Fruit fly (Drosophila melanogaster) whole organism, wandering third instar larva: ENCODE measurements around the gene BBS8.

Source experiments
- Abd-B ChIP-seq: fragments of >200 bp; optimal IDR thresholded peaks from 2 replicates; lab custom pipeline; 2017; ENCODE audit warnings: missing biosample characterization, missing genetic modification characterization
- CG32264 ChIP-seq: fragments of 200-800 bp; sonication (Bioruptor generic); optimal IDR thresholded peaks from 2 replicates; lab custom pipeline; 2016; ENCODE audit warnings: missing biosample characterization, missing genetic modification characterization
- CG9705 ChIP-seq: fragments of 200-800 bp; sonication (Bioruptor generic); optimal IDR thresholded peaks from 2 replicates; lab custom pipeline; 2018; ENCODE audit warnings: missing biosample characterization, mild to moderate bottlenecking, missing genetic modification characterization
- CrebA ChIP-seq: fragments of 200-800 bp; sonication (Bioruptor generic); optimal IDR thresholded peaks from 2 replicates; lab custom pipeline; 2016; ENCODE audit warnings: missing biosample characterization, mild to moderate bottlenecking, missing genetic modification characterization, borderline replicate concordance
- Dfd ChIP-seq: fragments of >200 bp; optimal IDR thresholded peaks from 2 replicates; lab custom pipeline; 2017; ENCODE audit warnings: missing biosample characterization, missing genetic modification characterization
- Dif ChIP-seq: fragments of 200-275, 200-300 bp; sonication (Bioruptor generic); optimal IDR thresholded peaks from 2 replicates; lab custom pipeline; 2018; ENCODE audit warnings: missing biosample characterization, missing genetic modification characterization; ENCODE audit not compliant: partially characterized antibody
- GATAd ChIP-seq: sonication (Bioruptor generic); optimal IDR thresholded peaks from 2 replicates; lab custom pipeline; 2016; ENCODE audit warnings: missing biosample characterization, missing genetic modification characterization
- HLH106 ChIP-seq: fragments of 200-800 bp; optimal IDR thresholded peaks from 3 replicates; lab custom pipeline; 2019; ENCODE audit warnings: missing biosample characterization, mild to moderate bottlenecking, missing genetic modification characterization, moderate library complexity
- Hnf4 ChIP-seq: fragments of 200-800 bp; sonication (Bioruptor generic); optimal IDR thresholded peaks from 2 replicates; lab custom pipeline; 2016; ENCODE audit warnings: missing biosample characterization, mild to moderate bottlenecking, missing genetic modification characterization
- Hr78 ChIP-seq: fragments of >200 bp; optimal IDR thresholded peaks from 2 replicates; lab custom pipeline; 2017; ENCODE audit warnings: missing biosample characterization, missing genetic modification characterization
- Mio ChIP-seq: sonication (Bioruptor generic); optimal IDR thresholded peaks from 2 replicates; lab custom pipeline; 2016; ENCODE audit warnings: missing biosample characterization, missing genetic modification characterization
- Myc ChIP-seq: fragments of >200 bp; optimal IDR thresholded peaks from 2 replicates; lab custom pipeline; 2017
- N ChIP-seq: fragments of >200 bp; optimal IDR thresholded peaks from 2 replicates; lab custom pipeline; 2018; ENCODE audit warnings: missing biosample characterization, missing external identifiers, missing genetic modification characterization
- OdsH ChIP-seq: fragments of 200-800 bp; sonication (Bioruptor generic); optimal IDR thresholded peaks from 2 replicates; lab custom pipeline; 2016; ENCODE audit warnings: missing biosample characterization, mild to moderate bottlenecking, missing genetic modification characterization
- Rel ChIP-seq, 2 experiments: fragments of 200-800 bp; sonication (Bioruptor generic) in 1 of 2; optimal IDR thresholded peaks; 2 replicates in 1 of 2; 3 replicates in 1 of 2; lab custom pipeline; 2016 to 2019; ENCODE audit warnings: mild to moderate bottlenecking in 2 of 2, missing biosample characterization in 2 of 2, missing genetic modification characterization in 2 of 2, moderate library complexity in 1 of 2
- Sp1 ChIP-seq: fragments of 200-800 bp; sonication (Bioruptor generic); optimal IDR thresholded peaks from 3 replicates; lab custom pipeline; 2019; ENCODE audit warnings: missing biosample characterization, mild to moderate bottlenecking, missing genetic modification characterization, moderate library complexity
- Vsx2 ChIP-seq: fragments of 200-300, 225-300 bp; sonication (Bioruptor generic); optimal IDR thresholded peaks from 2 replicates; lab custom pipeline; 2018; ENCODE audit warnings: missing biosample characterization, missing genetic modification characterization; ENCODE audit not compliant: partially characterized antibody
- br ChIP-seq: fragments of 200-800 bp; sonication (Bioruptor generic); optimal IDR thresholded peaks from 2 replicates; lab custom pipeline; 2016; ENCODE audit warnings: missing biosample characterization, missing genetic modification characterization
- brk ChIP-seq: fragments of 200-800 bp; sonication (Bioruptor generic); optimal IDR thresholded peaks from 2 replicates; lab custom pipeline; 2016; ENCODE audit warnings: missing biosample characterization, mild to moderate bottlenecking, missing genetic modification characterization
- dl ChIP-seq, 2 experiments: fragments of 175-275, 200-275 bp in 1 of 2; fragments of 200-275 bp in 1 of 2; sonication (Bioruptor generic); optimal IDR thresholded peaks; lab custom pipeline; 2018; ENCODE audit warnings: mild to moderate bottlenecking in 2 of 2, missing biosample characterization in 2 of 2, missing genetic modification characterization in 2 of 2, moderate library complexity in 2 of 2; ENCODE audit not compliant: partially characterized antibody in 2 of 2, insufficient read depth in 1 of 2
- dmrt93B ChIP-seq: fragments of 200-800 bp; sonication (Bioruptor generic); optimal IDR thresholded peaks from 2 replicates; lab custom pipeline; 2018; ENCODE audit warnings: missing biosample characterization, mild to moderate bottlenecking, missing genetic modification characterization
- dsf ChIP-seq: sonication (Bioruptor generic); optimal IDR thresholded peaks from 2 replicates; lab custom pipeline; 2016; ENCODE audit warnings: missing biosample characterization, missing genetic modification characterization, borderline replicate concordance
- ey ChIP-seq: fragments of 200-800 bp; sonication (Bioruptor generic); optimal IDR thresholded peaks from 2 replicates; lab custom pipeline; 2016; ENCODE audit warnings: missing biosample characterization, missing genetic modification characterization
- foxo ChIP-seq, 2 experiments: fragments of 200-800 bp; sonication (Bioruptor generic); optimal IDR thresholded peaks; 2 replicates in 1 of 2; 3 replicates in 1 of 2; lab custom pipeline; 2016 to 2017; ENCODE audit warnings: missing biosample characterization in 2 of 2, missing genetic modification characterization in 2 of 2
- fru ChIP-seq: fragments of 200-800 bp; sonication (Bioruptor generic); optimal IDR thresholded peaks from 3 replicates; lab custom pipeline; 2016; ENCODE audit warnings: missing biosample characterization, mild to moderate bottlenecking, missing genetic modification characterization
- h ChIP-seq: fragments of 200-800 bp; sonication (Bioruptor generic); optimal IDR thresholded peaks from 3 replicates; lab custom pipeline; 2016; ENCODE audit warnings: missing biosample characterization, mild to moderate bottlenecking, missing genetic modification characterization
- lola ChIP-seq: fragments of >200 bp; optimal IDR thresholded peaks from 2 replicates; lab custom pipeline; 2017; ENCODE audit warnings: missing biosample characterization, missing genetic modification characterization
- pan ChIP-seq: fragments of >200 bp; optimal IDR thresholded peaks from 2 replicates; lab custom pipeline; 2017
- psq ChIP-seq: fragments of 200-800 bp; sonication (Bioruptor generic); optimal IDR thresholded peaks from 3 replicates; lab custom pipeline; 2017; ENCODE audit warnings: missing biosample characterization, mild to moderate bottlenecking, missing genetic modification characterization, moderate library complexity
- rgr ChIP-seq: fragments of 200-800 bp; sonication (Bioruptor generic); optimal IDR thresholded peaks from 3 replicates; lab custom pipeline; 2016; ENCODE audit warnings: missing biosample characterization, mild to moderate bottlenecking, missing genetic modification characterization
- sage ChIP-seq: fragments of 200-800 bp; sonication (Bioruptor generic); optimal IDR thresholded peaks from 2 replicates; lab custom pipeline; 2016; ENCODE audit warnings: missing biosample characterization, mild to moderate bottlenecking, missing genetic modification characterization
- sv ChIP-seq: fragments of 200-800 bp; sonication (Bioruptor generic); optimal IDR thresholded peaks from 3 replicates; lab custom pipeline; 2016; ENCODE audit warnings: missing biosample characterization, missing genetic modification characterization
- tai ChIP-seq: sonication (Bioruptor generic); optimal IDR thresholded peaks from 2 replicates; lab custom pipeline; 2016; ENCODE audit warnings: missing biosample characterization, missing genetic modification characterization
- usp ChIP-seq: fragments of >200 bp; optimal IDR thresholded peaks from 2 replicates; lab custom pipeline; 2017; ENCODE audit warnings: missing biosample characterization, missing genetic modification characterization
- woc ChIP-seq: sonication (Bioruptor generic); optimal IDR thresholded peaks from 2 replicates; lab custom pipeline; 2016; ENCODE audit warnings: missing biosample characterization, mild to moderate bottlenecking, missing genetic modification characterization

Gene BBS8

dm6 chr2L:451705-452472 lies 29.2 kb downstream of the BBS8 start:
- TF ChIP-seq HLH106 (tag; lab: Kevin White, UChicago) (peak; percentile 38), fru (GFP tag; lab: Kevin White, UChicago) (peak; percentile 32), Vsx2 (GFP tag; lab: Kevin White, UChicago) (no peak), lola (GFP tag; lab: Kevin White, UChicago) (no peak), CrebA (no peak), Dfd (GFP tag; lab: Kevin White, UChicago) (no peak), N (GFP tag; lab: Kevin White, UChicago) (no peak), pan (lab: Kevin White, UChicago) (no peak), sv (GFP tag; lab: Kevin White, UChicago) (no peak), Myc (lab: Kevin White, UChicago) (no peak), Dif (GFP tag; lab: Kevin White, UChicago) (no peak), dl (GFP tag; optimal IDR thresholded peaks at IDR 0.05; lab: Kevin White, UChicago; ENCODE audit: insufficient read depth in 1 of 2, partially characterized antibody in 2 of 2) (peak in 1 of 2 experiments; percentile 1), ey (GFP tag; lab: Kevin White, UChicago) (no peak), GATAd (GFP tag; lab: Kevin White, UChicago) (no peak), CG9705 (GFP tag; lab: Kevin White, UChicago) (no peak), Sp1 (GFP tag; lab: Kevin White, UChicago) (peak; percentile 33), tai (GFP tag; lab: Kevin White, UChicago) (no peak), Mio (no peak), h (GFP tag; lab: Kevin White, UChicago) (peak; percentile 0), sage (GFP tag; lab: Kevin White, UChicago) (no peak), br (no peak), Hnf4 (GFP tag; lab: Kevin White, UChicago) (no peak), CG32264 (GFP tag; lab: Kevin White, UChicago) (no peak), OdsH (peak; percentile 31), psq (GFP tag; lab: Kevin White, UChicago) (peak; percentile 14), usp (GFP tag; lab: Kevin White, UChicago) (no peak), brk (no peak), woc (GFP tag; lab: Kevin White, UChicago) (no peak), dsf (no peak), rgr (GFP tag; lab: Kevin White, UChicago) (peak; percentile 41), foxo (GFP tag; optimal IDR thresholded peaks at IDR 0.05; lab: Kevin White, UChicago) (peak in 1 of 2 experiments; percentile 40), dmrt93B (no peak), Rel (GFP tag; optimal IDR thresholded peaks at IDR 0.05; lab: Kevin White, UChicago) (no peak), Rel (tag; optimal IDR thresholded peaks at IDR 0.05; lab: Kevin White, UChicago) (peak; percentile 75), Abd-B (GFP tag; lab: Kevin White, UChicago) (no peak)
- TF ChIP-seq, all 38 proteins: peak for 10

- TF ChIP-seq brk = no peak
- no peak for TF ChIP-seq Hr78 (GFP tag; lab: Kevin White, UChicago)
- TF ChIP-seq Abd-B (GFP tag; lab: Kevin White, UChicago) = no peak
- peak; percentile 30 for TF ChIP-seq Sp1 (GFP tag; lab: Kevin White, UChicago)
- TF ChIP-seq h (GFP tag; lab: Kevin White, UChicago) = no peak
- no peak for TF ChIP-seq Rel (GFP tag; optimal IDR thresholded peaks at IDR 0.05; lab: Kevin White, UChicago)
- TF ChIP-seq Rel (tag; optimal IDR thresholded peaks at IDR 0.05; lab: Kevin White, UChicago) = peak; percentile 72
- TF ChIP-seq tai (GFP tag; lab: Kevin White, UChicago) = no peak
- no peak for TF ChIP-seq br
- peak; percentile 3 for TF ChIP-seq N (GFP tag; lab: Kevin White, UChicago)
- TF ChIP-seq rgr (GFP tag; lab: Kevin White, UChicago) = no peak
- no peak for TF ChIP-seq foxo (GFP tag; optimal IDR thresholded peaks at IDR 0.05; lab: Kevin White, UChicago)
- no peak for TF ChIP-seq lola (GFP tag; lab: Kevin White, UChicago)
- no peak for TF ChIP-seq Vsx2 (GFP tag; lab: Kevin White, UChicago)
- TF ChIP-seq pan (lab: Kevin White, UChicago) = no peak
These were observed 30.2 kb downstream of the BBS8 start, which contains the start of the genes crq and shv for dm6 chr2L:452872-453271. Gene crq, minus strand, starts transcription at chr2L:453024. Gene shv, plus strand, starts transcription at chr2L:453108.
